Fruit fly (Drosophila melanogaster): ENCODE data around the gene CG9593.

The CG9593 gene

DNA sequence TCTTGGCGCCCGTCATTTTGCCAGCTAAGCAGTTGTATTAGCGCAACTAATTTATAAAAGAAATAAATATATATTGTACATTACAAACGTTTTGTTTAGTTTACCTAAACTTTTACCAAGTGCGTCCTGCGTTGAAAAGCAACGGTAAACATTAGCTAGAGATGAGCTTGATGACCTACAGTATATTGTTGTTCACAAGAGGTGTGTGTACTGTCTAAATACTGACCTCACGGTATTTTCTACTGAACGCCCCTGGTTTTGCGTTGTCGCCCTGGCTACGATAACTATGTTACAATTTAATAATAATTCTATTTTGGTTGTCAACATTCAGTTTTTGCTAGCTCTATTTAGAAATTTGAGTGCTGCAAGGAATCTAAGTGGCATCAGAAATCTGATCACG lies 9.6 kb upstream of the CG9593 start, which contains the start of gene Acyp2 (continued):
- TF ChIP-seq ey (GFP tag; optimal IDR thresholded peaks at IDR 0.05) (peak; percentile 17), tai (GFP tag; optimal IDR thresholded peaks at IDR 0.05) (no peak), CG32264 (GFP tag; optimal IDR thresholded peaks at IDR 0.05) (no peak), Sp1 (GFP tag; optimal IDR thresholded peaks at IDR 0.05) (no peak), brk (GFP tag; optimal IDR thresholded peaks at IDR 0.05) (no peak), woc (GFP tag; optimal IDR thresholded peaks at IDR 0.05) (no peak), dmrt93B (GFP tag; optimal IDR thresholded peaks at IDR 0.05) (no peak), fru (GFP tag; optimal IDR thresholded peaks at IDR 0.05) (no peak)

- TF ChIP-seq dl (GFP tag; optimal IDR thresholded peaks at IDR 0.05; ENCODE audit: insufficient read depth in 1 of 2, partially characterized antibody in 2 of 2): no peak
- TF ChIP-seq HLH106 (tag; optimal IDR thresholded peaks at IDR 0.05): peak; percentile 46
- peak; percentile 83 for TF ChIP-seq rgr (GFP tag; optimal IDR thresholded peaks at IDR 0.05)
- TF ChIP-seq Dif (GFP tag; optimal IDR thresholded peaks at IDR 0.05; ENCODE audit: partially characterized antibody): peak; percentile 58
- TF ChIP-seq jim (GFP tag; optimal IDR thresholded peaks at IDR 0.05): no peak
- peak; percentile 73 for TF ChIP-seq Hnf4 (GFP tag; optimal IDR thresholded peaks at IDR 0.05)
- peak; percentile 15 for TF ChIP-seq CG9705 (GFP tag; optimal IDR thresholded peaks at IDR 0.05)
- TF ChIP-seq fru (GFP tag; optimal IDR thresholded peaks at IDR 0.05): peak; percentile 52
- no peak for TF ChIP-seq pan (optimal IDR thresholded peaks at IDR 0.05)
- no peak for TF ChIP-seq Hr83 (GFP tag; optimal IDR thresholded peaks at IDR 0.05; ENCODE audit: poor library complexity, severe bottlenecking)
- peak in 1 of 2 experiments; percentile 64 for TF ChIP-seq foxo (GFP tag; optimal IDR thresholded peaks at IDR 0.05)
- no peak for TF ChIP-seq tai (GFP tag; optimal IDR thresholded peaks at IDR 0.05)
- no peak for TF ChIP-seq Vsx2 (GFP tag; optimal IDR thresholded peaks at IDR 0.05; ENCODE audit: partially characterized antibody)
- TF ChIP-seq br (GFP tag; optimal IDR thresholded peaks at IDR 0.05): peak; percentile 24
- no peak for TF ChIP-seq Dfd (GFP tag; optimal IDR thresholded peaks at IDR 0.05)
- TF ChIP-seq GATAd (GFP tag; optimal IDR thresholded peaks at IDR 0.05): no peak
- TF ChIP-seq Rel (GFP tag; optimal IDR thresholded peaks at IDR 0.05): peak; percentile 52
- TF ChIP-seq Rel (tag; optimal IDR thresholded peaks at IDR 0.05): peak; percentile 25
- TF ChIP-seq psq (GFP tag; optimal IDR thresholded peaks at IDR 0.05): peak; percentile 25
- no peak for TF ChIP-seq CrebA (GFP tag; optimal IDR thresholded peaks at IDR 0.05; ENCODE audit: borderline replicate concordance)
- no peak for TF ChIP-seq usp (GFP tag; optimal IDR thresholded peaks at IDR 0.05)
- TF ChIP-seq Myc (optimal IDR thresholded peaks at IDR 0.05): peak; percentile 12
- TF ChIP-seq dsf (GFP tag; optimal IDR thresholded peaks at IDR 0.05; ENCODE audit: borderline replicate concordance): peak; percentile 24
- peak; percentile 35 for TF ChIP-seq OdsH (GFP tag; optimal IDR thresholded peaks at IDR 0.05)
- TF ChIP-seq Sp1 (GFP tag; optimal IDR thresholded peaks at IDR 0.05): peak; percentile 54
- TF ChIP-seq CG32264 (GFP tag; optimal IDR thresholded peaks at IDR 0.05): no peak
- no peak for TF ChIP-seq lola (GFP tag; optimal IDR thresholded peaks at IDR 0.05)
- TF ChIP-seq Abd-B (GFP tag; optimal IDR thresholded peaks at IDR 0.05): no peak
- no peak for TF ChIP-seq sv (GFP tag; optimal IDR thresholded peaks at IDR 0.05)
- peak; percentile 66 for TF ChIP-seq h (GFP tag; optimal IDR thresholded peaks at IDR 0.05)
- TF ChIP-seq woc (GFP tag; optimal IDR thresholded peaks at IDR 0.05): no peak
- TF ChIP-seq N (GFP tag; optimal IDR thresholded peaks at IDR 0.05): no peak
- no peak for TF ChIP-seq Mio (GFP tag; optimal IDR thresholded peaks at IDR 0.05)
- no peak for TF ChIP-seq Hr78 (GFP tag; optimal IDR thresholded peaks at IDR 0.05)
- peak; percentile 45 for TF ChIP-seq Jra (GFP tag; optimal IDR thresholded peaks at IDR 0.05)
- TF ChIP-seq sage (GFP tag; optimal IDR thresholded peaks at IDR 0.05): no peak
- TF ChIP-seq brk (GFP tag; optimal IDR thresholded peaks at IDR 0.05): peak; percentile 83
- peak; percentile 21 for TF ChIP-seq ey (GFP tag; optimal IDR thresholded peaks at IDR 0.05)
- peak; percentile 5 for TF ChIP-seq dmrt93B (GFP tag; optimal IDR thresholded peaks at IDR 0.05)
Measured at dm6 chr3R:15793372-15793802, 8.7 kb upstream of the CG9593 start, which contains the start of gene nsl1. nsl1 (plus strand) TSS chr3R:15793782.

- TF ChIP-seq tai (GFP tag; optimal IDR thresholded peaks at IDR 0.05) (no peak), CG9705 (GFP tag; optimal IDR thresholded peaks at IDR 0.05) (no peak), Mio (GFP tag; optimal IDR thresholded peaks at IDR 0.05) (no peak), h (GFP tag; optimal IDR thresholded peaks at IDR 0.05) (peak; percentile 60), CG32264 (GFP tag; optimal IDR thresholded peaks at IDR 0.05) (peak; percentile 27), HLH106 (tag; optimal IDR thresholded peaks at IDR 0.05) (no peak), brk (GFP tag; optimal IDR thresholded peaks at IDR 0.05) (peak; percentile 55), br (GFP tag; optimal IDR thresholded peaks at IDR 0.05) (peak; percentile 46), usp (GFP tag; optimal IDR thresholded peaks at IDR 0.05) (no peak), dsf (GFP tag; optimal IDR thresholded peaks at IDR 0.05; ENCODE audit: borderline replicate concordance) (no peak), sv (GFP tag; optimal IDR thresholded peaks at IDR 0.05) (no peak), woc (GFP tag; optimal IDR thresholded peaks at IDR 0.05) (no peak), Abd-B (GFP tag; optimal IDR thresholded peaks at IDR 0.05) (no peak), pan (optimal IDR thresholded peaks at IDR 0.05) (no peak), GATAd (GFP tag; optimal IDR thresholded peaks at IDR 0.05) (no peak), lola (GFP tag; optimal IDR thresholded peaks at IDR 0.05) (no peak), Hnf4 (GFP tag; optimal IDR thresholded peaks at IDR 0.05) (no peak), psq (GFP tag; optimal IDR thresholded peaks at IDR 0.05) (peak; percentile 28), Hr83 (GFP tag; optimal IDR thresholded peaks at IDR 0.05; ENCODE audit: poor library complexity, severe bottlenecking) (peak; percentile 92), Dfd (GFP tag; optimal IDR thresholded peaks at IDR 0.05) (no peak), Rel (GFP tag; optimal IDR thresholded peaks at IDR 0.05) (no peak), Rel (tag; optimal IDR thresholded peaks at IDR 0.05) (peak; percentile 38), foxo (GFP tag; optimal IDR thresholded peaks at IDR 0.05) (peak in 1 of 2 experiments; percentile 31), Dif (GFP tag; optimal IDR thresholded peaks at IDR 0.05; ENCODE audit: partially characterized antibody) (no peak), Sp1 (GFP tag; optimal IDR thresholded peaks at IDR 0.05) (peak; percentile 42), Vsx2 (GFP tag; optimal IDR thresholded peaks at IDR 0.05; ENCODE audit: partially characterized antibody) (no peak), OdsH (GFP tag; optimal IDR thresholded peaks at IDR 0.05) (peak; percentile 19), jim (GFP tag; optimal IDR thresholded peaks at IDR 0.05) (peak; percentile 78), Myc (optimal IDR thresholded peaks at IDR 0.05) (no peak), N (GFP tag; optimal IDR thresholded peaks at IDR 0.05) (peak; percentile 88), Jra (GFP tag; optimal IDR thresholded peaks at IDR 0.05) (peak; percentile 65), ey (GFP tag; optimal IDR thresholded peaks at IDR 0.05) (peak; percentile 8), fru (GFP tag; optimal IDR thresholded peaks at IDR 0.05) (peak; percentile 13), CrebA (GFP tag; optimal IDR thresholded peaks at IDR 0.05; ENCODE audit: borderline replicate concordance) (no peak), Hr78 (GFP tag; optimal IDR thresholded peaks at IDR 0.05) (peak; percentile 41), sage (GFP tag; optimal IDR thresholded peaks at IDR 0.05) (peak; percentile 39)
Measured at dm6 chr3R:15794258-15794727, 7.8 kb upstream of the CG9593 start.

All from whole organism, wandering third instar larva.